Fruit fly (Drosophila melanogaster) whole organism, prepupa: ENCODE data around the gene Sgp.

ENCODE experiments used
- Blimp-1 ChIP-seq: fragments of 200-800 bp; sonication (Bioruptor generic); optimal IDR thresholded peaks from 3 replicates; lab custom pipeline; 2017; ENCODE audit warnings: missing biosample characterization, missing genetic modification characterization, mild to moderate bottlenecking, moderate library complexity, missing genetic modification reagents
- CG10631 ChIP-seq: fragments of 200-800 bp; sonication (Bioruptor generic); optimal IDR thresholded peaks from 2 replicates; lab custom pipeline; 2016; ENCODE audit warnings: missing biosample characterization, missing genetic modification characterization
- CG10669 ChIP-seq: fragments of 200-800 bp; sonication (Bioruptor generic); optimal IDR thresholded peaks from 3 replicates; lab custom pipeline; 2018; ENCODE audit warnings: missing biosample characterization, mild to moderate bottlenecking, missing genetic modification characterization, moderate library complexity
- CG11294 ChIP-seq: fragments of 200-800 bp; sonication (Bioruptor generic); IDR thresholded peaks from 2 replicates; pipeline ENCODE4 v1.3.6; 2022; ENCODE audit warnings: missing biosample characterization, missing genetic modification characterization
- CG11762 ChIP-seq: fragments of 200-800 bp; sonication (Bioruptor generic); optimal IDR thresholded peaks from 3 replicates; lab custom pipeline; 2016; ENCODE audit warnings: missing biosample characterization, missing genetic modification characterization; ENCODE audit not compliant: insufficient read depth
- CG11902 ChIP-seq: fragments of 200-800 bp; sonication (Bioruptor generic); optimal IDR thresholded peaks from 3 replicates; lab custom pipeline; 2016; ENCODE audit warnings: missing biosample characterization, missing genetic modification characterization
- CG15336 ChIP-seq: fragments of 200-800 bp; sonication (Bioruptor generic); IDR thresholded peaks from 2 replicates; pipeline ENCODE4 v1.3.6; 2022; ENCODE audit warnings: missing biosample characterization, missing genetic modification characterization
- CG1621 ChIP-seq: fragments of 200-800 bp; sonication (Bioruptor generic); optimal IDR thresholded peaks from 3 replicates; lab custom pipeline; 2018; ENCODE audit warnings: missing biosample characterization, mild to moderate bottlenecking, missing genetic modification characterization
- CG16779 ChIP-seq: fragments of 200-800 bp; sonication (Bioruptor generic); optimal IDR thresholded peaks from 3 replicates; lab custom pipeline; 2017; ENCODE audit warnings: missing biosample characterization, mild to moderate bottlenecking, missing genetic modification characterization
- CG3032 ChIP-seq: fragments of 200-800 bp; optimal IDR thresholded peaks from 2 replicates; lab custom pipeline; 2019; ENCODE audit warnings: missing biosample characterization, mild to moderate bottlenecking, missing genetic modification characterization, moderate library complexity
- CG31627 ChIP-seq: fragments of 200-800 bp; sonication (Bioruptor generic); optimal IDR thresholded peaks from 3 replicates; lab custom pipeline; 2016; ENCODE audit warnings: missing biosample characterization, missing genetic modification characterization
- CG32006 ChIP-seq: fragments of 200-800 bp; sonication (Bioruptor generic); optimal IDR thresholded peaks from 3 replicates; lab custom pipeline; 2017; ENCODE audit warnings: missing biosample characterization, mild to moderate bottlenecking, missing genetic modification characterization
- CG34406 ChIP-seq: fragments of 200-800 bp; sonication (Bioruptor generic); optimal IDR thresholded peaks from 3 replicates; lab custom pipeline; 2016; ENCODE audit warnings: missing biosample characterization, missing genetic modification characterization
- CG3919 ChIP-seq: fragments of 200-800 bp; sonication (Bioruptor generic); optimal IDR thresholded peaks from 3 replicates; lab custom pipeline; 2016; ENCODE audit warnings: missing biosample characterization, missing genetic modification characterization
- CG4318 ChIP-seq: fragments of 200-800 bp; sonication (Bioruptor generic); optimal IDR thresholded peaks from 3 replicates; lab custom pipeline; 2017; ENCODE audit warnings: missing biosample characterization, mild to moderate bottlenecking, missing genetic modification characterization
- CG6163 ChIP-seq: fragments of 200-800 bp; sonication (Bioruptor generic); IDR thresholded peaks from 3 replicates; pipeline ENCODE4 v1.3.6; 2022; ENCODE audit warnings: missing biosample characterization, missing genetic modification characterization
- CG6276 ChIP-seq: fragments of 200-800 bp; sonication (Bioruptor generic); optimal IDR thresholded peaks from 2 replicates; lab custom pipeline; 2017; ENCODE audit warnings: missing biosample characterization, mild to moderate bottlenecking, missing genetic modification characterization
- CG6792 ChIP-seq: fragments of 200-800 bp; sonication (Bioruptor generic); optimal IDR thresholded peaks from 3 replicates; lab custom pipeline; 2016; ENCODE audit warnings: missing biosample characterization, missing genetic modification characterization
- CG6808 ChIP-seq: fragments of 200-800 bp; sonication (Bioruptor generic); optimal IDR thresholded peaks from 3 replicates; lab custom pipeline; 2017; ENCODE audit warnings: missing biosample characterization, missing genetic modification characterization, mild to moderate bottlenecking, moderate library complexity, missing genetic modification reagents
- CG6854 ChIP-seq: fragments of 200-800 bp; sonication (Bioruptor generic); optimal IDR thresholded peaks from 2 replicates; lab custom pipeline; 2017; ENCODE audit warnings: missing biosample characterization, mild to moderate bottlenecking, missing genetic modification characterization
- CG8119 ChIP-seq: fragments of 200-800 bp; sonication (Bioruptor generic); IDR thresholded peaks from 3 replicates; pipeline ENCODE4 v1.3.6; 2022; ENCODE audit warnings: missing biosample characterization, missing genetic modification characterization
- CG8319 ChIP-seq: fragments of 200-800 bp; sonication (Bioruptor generic); optimal IDR thresholded peaks from 3 replicates; lab custom pipeline; 2016; ENCODE audit warnings: missing biosample characterization, missing genetic modification characterization
- Eip75B ChIP-seq: fragments of 200-800 bp; sonication (Bioruptor generic); optimal IDR thresholded peaks from 3 replicates; lab custom pipeline; 2016; ENCODE audit warnings: missing biosample characterization, missing genetic modification characterization
- Eip78C ChIP-seq: fragments of 200-800 bp; sonication (Bioruptor generic); peaks from one replicate; lab custom pipeline; 2016; ENCODE audit warnings: missing biosample characterization, missing genetic modification characterization
- Ets21C ChIP-seq: fragments of 200-800 bp; sonication (Bioruptor generic); optimal IDR thresholded peaks from 3 replicates; lab custom pipeline; 2016; ENCODE audit warnings: missing biosample characterization, missing genetic modification characterization
- Ets96B ChIP-seq: fragments of 200-800 bp; optimal IDR thresholded peaks from 2 replicates; lab custom pipeline; 2019; ENCODE audit warnings: missing biosample characterization, mild to moderate bottlenecking, missing genetic modification characterization, moderate library complexity
- Hr38 ChIP-seq: sonication (Bioruptor generic); optimal IDR thresholded peaks from 2 replicates; lab custom pipeline; 2016; ENCODE audit warnings: missing biosample characterization, missing genetic modification characterization
- Hr39 ChIP-seq: fragments of 200-800 bp; sonication (Bioruptor generic); optimal IDR thresholded peaks from 2 replicates; lab custom pipeline; 2016; ENCODE audit warnings: missing biosample characterization, missing genetic modification characterization
- Hr4 ChIP-seq: fragments of 200-800 bp; sonication (Bioruptor generic); optimal IDR thresholded peaks from 3 replicates; lab custom pipeline; 2016; ENCODE audit warnings: missing biosample characterization, missing genetic modification characterization
- Lpt ChIP-seq: fragments of 200-800 bp; sonication (Bioruptor generic); optimal IDR thresholded peaks from 3 replicates; lab custom pipeline; 2016; ENCODE audit warnings: missing biosample characterization, missing genetic modification characterization
- Met ChIP-seq: fragments of 200-800 bp; sonication (Bioruptor generic); optimal IDR thresholded peaks from 3 replicates; lab custom pipeline; 2016; ENCODE audit warnings: missing biosample characterization, missing genetic modification characterization
- OdsH ChIP-seq: fragments of 200-800 bp; sonication (Bioruptor generic); optimal IDR thresholded peaks from 3 replicates; lab custom pipeline; 2016; ENCODE audit warnings: missing biosample characterization, missing genetic modification characterization
- Smox ChIP-seq: fragments of 200-800 bp; sonication (Bioruptor generic); optimal IDR thresholded peaks from 3 replicates; lab custom pipeline; 2016; ENCODE audit warnings: missing biosample characterization, missing genetic modification characterization
- Sox14 ChIP-seq: fragments of 200-800 bp; sonication (Bioruptor generic); optimal IDR thresholded peaks from 3 replicates; lab custom pipeline; 2016; ENCODE audit warnings: missing biosample characterization, missing genetic modification characterization
- Sox15 ChIP-seq: fragments of 200-800 bp; sonication (Bioruptor generic); optimal IDR thresholded peaks from 3 replicates; lab custom pipeline; 2016; ENCODE audit warnings: missing biosample characterization, missing genetic modification characterization
- achi ChIP-seq: fragments of 200-800 bp; sonication (Bioruptor generic); optimal IDR thresholded peaks from 3 replicates; lab custom pipeline; 2016; ENCODE audit warnings: missing biosample characterization, missing genetic modification characterization
- acj6 ChIP-seq: fragments of 200-800 bp; sonication (Bioruptor generic); optimal IDR thresholded peaks from 3 replicates; lab custom pipeline; 2016; ENCODE audit warnings: missing biosample characterization, missing genetic modification characterization
- cyc ChIP-seq: fragments of 200-800 bp; sonication (Bioruptor generic); optimal IDR thresholded peaks from 3 replicates; lab custom pipeline; 2016; ENCODE audit warnings: missing biosample characterization, missing genetic modification characterization
- dac ChIP-seq: fragments of 200-800 bp; sonication (Bioruptor generic); optimal IDR thresholded peaks from 2 replicates; lab custom pipeline; 2017; ENCODE audit warnings: missing biosample characterization, mild to moderate bottlenecking, missing genetic modification characterization
- dsx ChIP-seq: fragments of 200-800 bp; optimal IDR thresholded peaks from 3 replicates; lab custom pipeline; 2019; ENCODE audit warnings: missing biosample characterization, mild to moderate bottlenecking, missing genetic modification characterization, moderate library complexity; ENCODE audit not compliant: poor library complexity, severe bottlenecking
- eg ChIP-seq: fragments of 200-800 bp; sonication (Bioruptor generic); IDR thresholded peaks from 3 replicates; pipeline ENCODE4 v1.3.6; 2022; ENCODE audit warnings: missing biosample characterization, missing genetic modification characterization
- esn ChIP-seq: fragments of 200-800 bp; sonication (Bioruptor generic); optimal IDR thresholded peaks from 2 replicates; lab custom pipeline; 2016; ENCODE audit warnings: missing biosample characterization, mild to moderate bottlenecking, missing genetic modification characterization, moderate library complexity
- fd59A ChIP-seq: fragments of 200-800 bp; sonication (Bioruptor generic); optimal IDR thresholded peaks from 2 replicates; lab custom pipeline; 2017; ENCODE audit warnings: missing biosample characterization, mild to moderate bottlenecking, missing genetic modification characterization, missing genetic modification reagents
- fd85E ChIP-seq: fragments of 200-800 bp; sonication (Bioruptor generic); optimal IDR thresholded peaks from 3 replicates; lab custom pipeline; 2016; ENCODE audit warnings: missing biosample characterization, missing genetic modification characterization
- fkh ChIP-seq: fragments of 200-800 bp; sonication (Bioruptor generic); optimal IDR thresholded peaks from 3 replicates; lab custom pipeline; 2017; ENCODE audit warnings: missing biosample characterization, mild to moderate bottlenecking, missing genetic modification characterization, moderate library complexity
- net ChIP-seq: fragments of 200-800 bp; sonication (Bioruptor generic); optimal IDR thresholded peaks from 3 replicates; lab custom pipeline; 2016; ENCODE audit warnings: missing biosample characterization, missing genetic modification characterization
- salr ChIP-seq, 2 experiments: fragments of 200-800 bp; sonication (Bioruptor generic); optimal IDR thresholded peaks; 3 replicates each; lab custom pipeline; 2016 to 2018; ENCODE audit warnings: missing biosample characterization in 2 of 2, missing genetic modification characterization in 2 of 2, mild to moderate bottlenecking in 1 of 2
- spab ChIP-seq: fragments of 200-800 bp; sonication (Bioruptor generic); optimal IDR thresholded peaks from 2 replicates; lab custom pipeline; 2017; ENCODE audit warnings: missing biosample characterization, mild to moderate bottlenecking, missing genetic modification characterization, missing genetic modification reagents
- ss ChIP-seq, 2 experiments: fragments of 200-800 bp; sonication (Bioruptor generic); optimal IDR thresholded peaks; 2 replicates in 1 of 2; 3 replicates in 1 of 2; lab custom pipeline; 2017 to 2018; ENCODE audit warnings: mild to moderate bottlenecking in 2 of 2, missing biosample characterization in 2 of 2, missing genetic modification characterization in 2 of 2, moderate library complexity in 1 of 2
- svp ChIP-seq: fragments of 200-800 bp; sonication (Bioruptor generic); peaks from one replicate; lab custom pipeline; 2016; ENCODE audit warnings: missing biosample characterization, missing genetic modification characterization
- topi ChIP-seq: fragments of 200-800 bp; sonication (Bioruptor generic); optimal IDR thresholded peaks from 3 replicates; lab custom pipeline; 2016; ENCODE audit warnings: missing biosample characterization, missing genetic modification characterization
- vri ChIP-seq: fragments of 200-800 bp; sonication (Bioruptor generic); optimal IDR thresholded peaks from 3 replicates; lab custom pipeline; 2016; ENCODE audit warnings: missing biosample characterization, mild to moderate bottlenecking, missing genetic modification characterization

Sgp gene

DNA sequence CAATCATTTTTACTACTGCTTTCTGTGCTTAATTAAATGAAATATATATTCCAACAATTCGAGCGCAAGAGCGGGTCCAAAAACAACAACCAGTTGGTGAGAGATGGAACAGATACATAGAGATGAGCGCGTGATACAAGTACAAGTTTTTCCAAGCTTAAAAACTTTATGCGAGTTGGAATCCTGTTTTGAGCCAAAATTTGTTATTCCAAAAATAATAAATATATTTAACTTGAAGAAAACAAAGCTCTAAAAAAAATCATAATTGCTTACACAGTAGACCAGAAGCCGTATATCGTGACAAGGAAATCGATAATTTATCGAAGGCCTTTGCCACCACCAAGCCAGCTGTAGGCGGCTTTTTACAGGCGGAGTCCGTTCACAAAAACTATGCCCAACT, 4.7 kb upstream of the Sgp start, which contains the start of the genes CG13097 and PIG-U:
CG13097 (minus strand) TSS at position 121 of the 400 bp plus-strand sequence.
PIG-U (plus strand) TSS at position 349 of the 400 bp plus-strand sequence.
- TF ChIP-seq CG8119 (GFP tag; lab: Robert Waterston, UW) (no peak; the same call in 2 of the 3 replicates), CG4318 (GFP tag; lab: Kevin White, UChicago) (no peak), acj6 (GFP tag; lab: Kevin White, UChicago) (peak; percentile 86), spab (no peak), Smox (GFP tag; lab: Kevin White, UChicago) (peak; percentile 86), Eip78C (GFP tag; lab: Kevin White, UChicago) (peak; percentile 94), svp (no peak), vri (GFP tag; lab: Kevin White, UChicago) (no peak), dac (no peak), CG6854 (GFP tag; lab: Kevin White, UChicago) (no peak), CG34406 (GFP tag; lab: Kevin White, UChicago) (peak; percentile 64), CG11294 (GFP tag; lab: Robert Waterston, UW) (peak; percentile 42; the same call in 1 of the 2 replicates), Eip75B (GFP tag; lab: Kevin White, UChicago) (no peak), eg (GFP tag; lab: Robert Waterston, UW) (peak; percentile 62), CG1621 (tag; lab: Kevin White, UChicago) (no peak), CG6163 (no peak; the same call in 1 of the 3 replicates), ss (GFP tag; optimal IDR thresholded peaks at IDR 0.05; lab: Kevin White, UChicago) (no peak), net (no peak), CG3919 (GFP tag; lab: Kevin White, UChicago) (no peak), dsx (GFP tag; lab: Kevin White, UChicago) (no peak), CG31627 (GFP tag; lab: Kevin White, UChicago) (peak; percentile 83), Met (GFP tag; lab: Kevin White, UChicago) (peak; percentile 86), CG11902 (peak; percentile 55), Blimp-1 (no peak), CG8319 (GFP tag; lab: Kevin White, UChicago) (peak; percentile 62), CG16779 (tag; lab: Kevin White, UChicago) (no peak), Sox15 (GFP tag; lab: Kevin White, UChicago) (peak; percentile 68), fd59A (GFP tag; lab: Kevin White, UChicago) (peak; percentile 53), achi (peak; percentile 82), salr (GFP tag; optimal IDR thresholded peaks at IDR 0.05; lab: Kevin White, UChicago) (no peak), Ets21C (GFP tag; lab: Kevin White, UChicago) (no peak), cyc (GFP tag; lab: Kevin White, UChicago) (peak; percentile 87), CG3032 (tag; lab: Kevin White, UChicago) (peak; percentile 78), Hr39 (GFP tag; lab: Kevin White, UChicago) (peak; percentile 84), topi (GFP tag; lab: Kevin White, UChicago) (peak; percentile 84), CG6808 (no peak), Sox14 (GFP tag; lab: Kevin White, UChicago) (no peak), CG15336 (GFP tag; lab: Robert Waterston, UW) (no peak; the same call in 1 of the 2 replicates), CG6276 (GFP tag; lab: Kevin White, UChicago) (no peak), CG11762 (GFP tag; lab: Kevin White, UChicago) (peak; percentile 68), OdsH (GFP tag; lab: Kevin White, UChicago) (peak; percentile 85), fd85E (no peak), Lpt (peak; percentile 36), fkh (GFP tag; lab: Kevin White, UChicago) (peak; percentile 79), Hr38 (GFP tag; lab: Kevin White, UChicago) (no peak), Hr4 (GFP tag; lab: Kevin White, UChicago) (no peak), esn (GFP tag; lab: Kevin White, UChicago) (peak; percentile 90), CG10631 (GFP tag; lab: Kevin White, UChicago) (peak; percentile 87), CG10669 (no peak), CG32006 (no peak), CG6792 (GFP tag; lab: Kevin White, UChicago) (peak; percentile 72), Ets96B (tag; lab: Kevin White, UChicago) (peak; percentile 66)
